Fruit fly (Drosophila melanogaster) whole organism, embryonic: ENCODE measurements around the gene Psn.

Experiments
- Antp ChIP-seq: fragments of 200-800 bp; sonication (Bioruptor generic); optimal IDR thresholded peaks from 3 replicates; lab custom pipeline; 2016; ENCODE audit warnings: missing biosample characterization, missing genetic modification characterization
- Bgb ChIP-seq: fragments of 200-800 bp; sonication (Bioruptor generic); IDR thresholded peaks from 2 replicates; pipeline ENCODE4 v1.3.6; 2022; ENCODE audit warnings: missing biosample characterization, missing genetic modification characterization; ENCODE audit not compliant: partially characterized antibody
- CG10565 ChIP-seq: fragments of 200-800 bp; sonication (Bioruptor generic); optimal IDR thresholded peaks from 3 replicates; lab custom pipeline; 2016; ENCODE audit warnings: missing biosample characterization, mild to moderate bottlenecking, missing genetic modification characterization
- CG12155 ChIP-seq: fragments of 200-800 bp; sonication (Bioruptor generic); optimal IDR thresholded peaks from 3 replicates; lab custom pipeline; 2016; ENCODE audit warnings: missing biosample characterization, missing genetic modification characterization
- CG18764 ChIP-seq: fragments of 200-800 bp; sonication (Bioruptor generic); optimal IDR thresholded peaks from 3 replicates; lab custom pipeline; 2016; ENCODE audit warnings: missing biosample characterization, missing genetic modification characterization
- CG2120 ChIP-seq: fragments of 200-800 bp; sonication (Bioruptor generic); optimal IDR thresholded peaks from 3 replicates; lab custom pipeline; 2016; ENCODE audit warnings: missing biosample characterization, missing genetic modification characterization
- CG30403 ChIP-seq: fragments of 200-800 bp; sonication (Bioruptor generic); optimal IDR thresholded peaks from 3 replicates; lab custom pipeline; 2016; ENCODE audit warnings: missing biosample characterization, missing genetic modification characterization
- CG31224 ChIP-seq: fragments of 200-800 bp; sonication (Bioruptor generic); IDR thresholded peaks from 2 replicates; pipeline ENCODE4 v1.3.6; 2022; ENCODE audit warnings: missing biosample characterization, missing genetic modification characterization
- CG31441 ChIP-seq: fragments of 200-800 bp; sonication (Bioruptor generic); IDR thresholded peaks from 2 replicates; pipeline ENCODE4 v1.3.6; 2022; ENCODE audit warnings: missing biosample characterization, missing genetic modification characterization
- CG33213 ChIP-seq: fragments of 200-800 bp; sonication (Bioruptor generic); optimal IDR thresholded peaks from 3 replicates; lab custom pipeline; 2016; ENCODE audit warnings: missing biosample characterization, missing genetic modification characterization
- CG42726 ChIP-seq: fragments of 200-800 bp; sonication (Bioruptor generic); IDR thresholded peaks from 2 replicates; pipeline ENCODE4 v1.3.6; 2022; ENCODE audit warnings: missing biosample characterization, missing genetic modification characterization; ENCODE audit not compliant: partially characterized antibody
- CG4404 ChIP-seq: fragments of 200-800 bp; sonication (Bioruptor generic); IDR thresholded peaks from 2 replicates; pipeline ENCODE4 v1.3.6; 2022; ENCODE audit warnings: missing biosample characterization, missing genetic modification characterization
- CG4617 ChIP-seq: fragments of 200-800 bp; sonication (Bioruptor generic); optimal IDR thresholded peaks from 3 replicates; lab custom pipeline; 2016; ENCODE audit warnings: missing biosample characterization, missing genetic modification characterization, borderline replicate concordance
- CG6791 ChIP-seq: fragments of 200-800 bp; sonication (Bioruptor generic); IDR thresholded peaks from 3 replicates; pipeline ENCODE4 v1.3.6; 2022; ENCODE audit warnings: missing biosample characterization, missing genetic modification characterization; ENCODE audit not compliant: partially characterized antibody
- CG7271 ChIP-seq: fragments of 200-800 bp; sonication (Bioruptor generic); optimal IDR thresholded peaks from 2 replicates; lab custom pipeline; 2018; ENCODE audit warnings: missing biosample characterization, mild to moderate bottlenecking, missing genetic modification characterization, moderate library complexity
- CG8478 ChIP-seq: fragments of >200 bp; optimal IDR thresholded peaks from 2 replicates; lab custom pipeline; 2018
- Chrac-16 ChIP-seq: fragments of 200-800 bp; sonication (Bioruptor generic); optimal IDR thresholded peaks from 3 replicates; lab custom pipeline; 2016; ENCODE audit warnings: missing biosample characterization, missing genetic modification characterization
- CrebB ChIP-seq: fragments of 200-800 bp; sonication (Bioruptor generic); optimal IDR thresholded peaks from 3 replicates; lab custom pipeline; 2018; ENCODE audit warnings: missing biosample characterization, mild to moderate bottlenecking, missing genetic modification characterization
- Doc3 ChIP-seq: fragments of 200-800 bp; sonication (Bioruptor generic); IDR thresholded peaks from 3 replicates; pipeline ENCODE4 v1.3.6; 2022; ENCODE audit warnings: missing biosample characterization, missing genetic modification characterization; ENCODE audit not compliant: partially characterized antibody
- Dp ChIP-seq: fragments of 200-800 bp; sonication (Bioruptor generic); optimal IDR thresholded peaks from 2 replicates; lab custom pipeline; 2018; ENCODE audit warnings: missing biosample characterization, mild to moderate bottlenecking, missing genetic modification characterization, moderate library complexity
- Ets97D ChIP-seq: fragments of 200-800 bp; sonication (Bioruptor generic); optimal IDR thresholded peaks from 3 replicates; lab custom pipeline; 2016; ENCODE audit warnings: missing biosample characterization, missing genetic modification characterization
- Hmx ChIP-seq: fragments of 200-800 bp; sonication (Bioruptor generic); optimal IDR thresholded peaks from 2 replicates; lab custom pipeline; 2016; ENCODE audit warnings: missing biosample characterization, missing genetic modification characterization
- Hr39 ChIP-seq: fragments of >200 bp; optimal IDR thresholded peaks from 2 replicates; lab custom pipeline; 2017
- MBD-R2 ChIP-seq: fragments of 200-800 bp; sonication (Bioruptor generic); IDR thresholded peaks from 2 replicates; pipeline ENCODE4 v1.3.6; 2022; ENCODE audit warnings: missing biosample characterization, missing genetic modification characterization
- PHDP ChIP-seq: fragments of 200-800 bp; sonication (Bioruptor generic); optimal IDR thresholded peaks from 3 replicates; lab custom pipeline; 2018; ENCODE audit warnings: missing biosample characterization, mild to moderate bottlenecking, missing genetic modification characterization, moderate library complexity
- Ravus ChIP-seq: fragments of 200-800 bp; sonication (Bioruptor generic); IDR thresholded peaks from 2 replicates; pipeline ENCODE4 v1.3.6; 2022; ENCODE audit warnings: missing biosample characterization, missing genetic modification characterization
- Scr ChIP-seq: fragments of 200-800 bp; sonication (Bioruptor generic); IDR thresholded peaks from 2 replicates; pipeline ENCODE4 v1.3.6; 2022; ENCODE audit warnings: missing biosample characterization, missing genetic modification characterization; ENCODE audit not compliant: partially characterized antibody
- Tbp ChIP-seq: fragments of >200 bp; optimal IDR thresholded peaks from 2 replicates; lab custom pipeline; 2018; ENCODE audit warnings: missing biosample characterization, missing genetic modification characterization
- al ChIP-seq: fragments of 200-800 bp; sonication (Bioruptor generic); IDR thresholded peaks from 2 replicates; pipeline ENCODE4 v1.3.6; 2022; ENCODE audit warnings: missing biosample characterization, missing genetic modification characterization
- cato ChIP-seq: fragments of 200-800 bp; sonication (Bioruptor generic); optimal IDR thresholded peaks from 2 replicates; lab custom pipeline; 2016; ENCODE audit warnings: missing biosample characterization, missing genetic modification characterization, borderline replicate concordance
- chn ChIP-seq: fragments of 200-800 bp; sonication (Bioruptor generic); optimal IDR thresholded peaks from 2 replicates; lab custom pipeline; 2016; ENCODE audit warnings: missing biosample characterization, missing genetic modification characterization
- danr ChIP-seq: fragments of 200-800 bp; sonication (Bioruptor generic); IDR thresholded peaks from 2 replicates; pipeline ENCODE4 v1.3.6; 2022; ENCODE audit warnings: missing biosample characterization, missing genetic modification characterization
- eyg ChIP-seq: fragments of 200-800 bp; sonication (Bioruptor generic); optimal IDR thresholded peaks from 3 replicates; lab custom pipeline; 2016; ENCODE audit warnings: missing biosample characterization, missing genetic modification characterization
- fd102C ChIP-seq: fragments of 200-800 bp; sonication (Bioruptor generic); optimal IDR thresholded peaks from 2 replicates; lab custom pipeline; 2018; ENCODE audit warnings: missing biosample characterization, mild to moderate bottlenecking, missing genetic modification characterization, moderate library complexity
- fd3F ChIP-seq: fragments of 200-800 bp; sonication (Bioruptor generic); optimal IDR thresholded peaks from 2 replicates; lab custom pipeline; 2018; ENCODE audit warnings: missing biosample characterization, mild to moderate bottlenecking, missing genetic modification characterization, moderate library complexity
- gsb ChIP-seq: fragments of 200-800 bp; sonication (Bioruptor generic); IDR thresholded peaks from 2 replicates; pipeline ENCODE4 v1.3.6; 2022; ENCODE audit warnings: missing biosample characterization, missing genetic modification characterization
- hth ChIP-seq: fragments of >200 bp; optimal IDR thresholded peaks from 2 replicates; lab custom pipeline; 2017; ENCODE audit warnings: inconsistent platforms
- oc ChIP-seq: fragments of 200-800 bp; sonication (Bioruptor generic); optimal IDR thresholded peaks from 2 replicates; lab custom pipeline; 2018; ENCODE audit warnings: missing biosample characterization, mild to moderate bottlenecking, missing genetic modification characterization, moderate library complexity
- odd ChIP-seq: fragments of 200-800 bp; sonication (Bioruptor generic); optimal IDR thresholded peaks from 2 replicates; lab custom pipeline; 2017; ENCODE audit warnings: missing biosample characterization, mild to moderate bottlenecking, missing genetic modification characterization
- org-1 ChIP-seq: fragments of 200-800 bp; sonication (Bioruptor generic); optimal IDR thresholded peaks from 2 replicates; lab custom pipeline; 2017; ENCODE audit warnings: missing biosample characterization, missing genetic modification characterization
- pb ChIP-seq: fragments of 200-800 bp; sonication (Bioruptor generic); optimal IDR thresholded peaks from 3 replicates; lab custom pipeline; 2016; ENCODE audit warnings: missing biosample characterization, missing genetic modification characterization
- sc ChIP-seq, 3 experiments: fragments of >200 bp in 2 of 3; fragments of 200-800 bp in 1 of 3; sonication (Bioruptor generic) in 1 of 3; optimal IDR thresholded peaks; 2 replicates in 2 of 3; 3 replicates in 1 of 3; lab custom pipeline; 2017; ENCODE audit warnings: mild to moderate bottlenecking in 1 of 3, missing biosample characterization in 1 of 3, missing genetic modification characterization in 1 of 3, missing genetic modification reagents in 1 of 3
- seq ChIP-seq: fragments of 200-800 bp; sonication (Bioruptor generic); IDR thresholded peaks from 2 replicates; pipeline ENCODE4 v1.3.6; 2022; ENCODE audit warnings: missing biosample characterization, missing genetic modification characterization
- sisA ChIP-seq: fragments of 200-800 bp; sonication (Bioruptor generic); IDR thresholded peaks from 2 replicates; pipeline ENCODE4 v1.3.6; 2022; ENCODE audit warnings: missing biosample characterization, missing genetic modification characterization
- sug ChIP-seq: fragments of 200-800 bp; optimal IDR thresholded peaks from 2 replicates; lab custom pipeline; 2019; ENCODE audit warnings: missing biosample characterization, mild to moderate bottlenecking, missing genetic modification characterization, moderate library complexity
- tup ChIP-seq: fragments of 200-800 bp; sonication (Bioruptor generic); optimal IDR thresholded peaks from 2 replicates; lab custom pipeline; 2016; ENCODE audit warnings: missing biosample characterization, mild to moderate bottlenecking, missing genetic modification characterization, moderate library complexity
- zen ChIP-seq: fragments of 200-800 bp; sonication (Bioruptor generic); optimal IDR thresholded peaks from 3 replicates; lab custom pipeline; 2018; ENCODE audit warnings: missing biosample characterization, mild to moderate bottlenecking, missing genetic modification characterization, moderate library complexity
- zen2 ChIP-seq: fragments of 200-800 bp; sonication (Bioruptor generic); IDR thresholded peaks from 3 replicates; pipeline ENCODE4 v1.3.6; 2022; ENCODE audit warnings: missing biosample characterization, missing genetic modification characterization; ENCODE audit not compliant: partially characterized antibody
- zfh2 ChIP-seq: fragments of 200-800 bp; sonication (Bioruptor generic); optimal IDR thresholded peaks from 2 replicates; lab custom pipeline; 2016; ENCODE audit warnings: missing biosample characterization, missing genetic modification characterization

The Psn gene

DNA sequence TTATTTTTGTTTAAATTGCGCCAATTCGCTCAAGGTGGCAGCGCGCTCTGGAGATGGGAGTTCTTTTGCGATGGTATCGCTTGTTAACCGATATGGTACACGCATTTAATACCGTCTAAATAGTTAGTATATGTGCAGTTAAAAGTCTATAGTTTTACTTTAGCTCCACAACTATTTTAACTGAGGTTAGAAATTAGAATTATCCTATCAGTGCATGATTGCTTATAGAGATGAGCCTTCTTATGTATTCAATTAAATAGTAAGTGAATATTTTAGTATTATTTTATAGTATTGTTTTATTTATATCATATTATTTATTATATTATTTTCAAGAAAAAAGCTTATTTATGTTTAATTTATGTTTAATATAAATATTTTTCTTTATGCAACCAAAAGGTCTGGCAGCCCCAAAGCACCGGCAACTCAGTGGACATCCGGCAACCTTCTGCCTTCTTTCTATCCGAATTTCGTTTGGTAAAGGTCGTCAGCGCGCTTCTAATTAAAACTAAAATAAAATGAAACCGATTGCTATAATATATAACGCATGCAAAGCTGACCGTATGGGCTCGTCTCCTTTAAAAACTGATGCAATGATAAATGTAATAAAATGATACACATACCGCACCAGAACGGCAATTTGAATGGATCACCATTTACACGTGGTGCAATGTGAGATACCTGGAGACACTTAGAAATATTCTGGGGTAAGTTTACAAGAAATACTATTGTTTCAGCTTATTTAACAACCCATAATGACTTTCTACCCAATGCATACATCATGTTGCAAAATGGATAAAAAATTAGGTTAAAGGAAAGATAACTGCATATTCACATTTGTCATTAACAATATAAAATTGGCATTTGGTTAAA is 20.8 kb downstream of the Psn start, which contains the start of gene CG5199 (continued):
- TF ChIP-seq sug (tag; lab: Kevin White, UChicago) (peak; percentile 57), CG31441 (GFP tag; lab: Robert Waterston, UW) (peak; percentile 79), zfh2 (GFP tag; lab: Kevin White, UChicago) (peak; percentile 53), sisA (GFP tag; lab: Robert Waterston, UW) (peak; percentile 49), CG10565 (no peak), odd (GFP tag; lab: Kevin White, UChicago) (peak; percentile 48), CG6791 (GFP tag; lab: Robert Waterston, UW) (peak; percentile 75), Doc3 (peak; percentile 77), fd3F (GFP tag; lab: Kevin White, UChicago) (peak; percentile 55), CG8478 (no peak), seq (GFP tag; lab: Robert Waterston, UW) (no peak; the same call in 1 of the 2 replicates), tup (peak; percentile 7), Scr (peak; percentile 89), MBD-R2 (GFP tag; lab: Robert Waterston, UW) (no peak; the same call in 1 of the 2 replicates), CG4404 (GFP tag; lab: Robert Waterston, UW) (peak; percentile 69; the same call in 1 of the 2 replicates), al (GFP tag; lab: Robert Waterston, UW) (0 out of 2 replicates have a peak, but pooled peaks have one; percentile 11), CG42726 (GFP tag; lab: Robert Waterston, UW) (peak; percentile 86), CG31224 (GFP tag; lab: Robert Waterston, UW) (peak; percentile 42; the same call in 1 of the 2 replicates), Hmx (GFP tag; lab: Kevin White, UChicago) (no peak), Antp (peak; percentile 49), CG2120 (GFP tag; lab: Kevin White, UChicago) (peak; percentile 62), danr (peak; percentile 41; the same call in 1 of the 2 replicates), Ets97D (GFP tag; lab: Kevin White, UChicago) (peak; percentile 40), CG4617 (peak; percentile 48), org-1 (no peak), Hr39 (lab: Kevin White, UChicago) (no peak), cato (GFP tag; lab: Kevin White, UChicago) (peak; percentile 27), CrebB (no peak), chn (GFP tag; lab: Kevin White, UChicago) (no peak), sc (optimal IDR thresholded peaks at IDR 0.05; lab: Kevin White, UChicago) (no peak), sc (GFP tag; optimal IDR thresholded peaks at IDR 0.05; lab: Kevin White, UChicago) (peak; percentile 51), CG18764 (GFP tag; lab: Kevin White, UChicago) (no peak), zen2 (GFP tag; lab: Robert Waterston, UW) (peak; percentile 52; the same call in 1 of the 3 replicates), hth (no peak), PHDP (peak; percentile 62), Ravus (GFP tag; lab: Robert Waterston, UW) (peak; percentile 5; the same call in 1 of the 2 replicates), Dp (GFP tag; lab: Kevin White, UChicago) (peak; percentile 62), Bgb (GFP tag; lab: Robert Waterston, UW) (peak; percentile 75), oc (no peak), CG33213 (GFP tag; lab: Kevin White, UChicago) (peak; percentile 12), Chrac-16 (GFP tag; lab: Kevin White, UChicago) (peak; percentile 72), Tbp (GFP tag; lab: Kevin White, UChicago) (peak; percentile 31), eyg (GFP tag; lab: Kevin White, UChicago) (no peak), gsb (GFP tag; lab: Robert Waterston, UW) (peak; percentile 44; the same call in 1 of the 2 replicates), CG12155 (peak; percentile 58), pb (GFP tag; lab: Kevin White, UChicago) (no peak), CG7271 (tag; lab: Kevin White, UChicago) (no peak), CG30403 (peak; percentile 83), zen (peak; percentile 60), fd102C (GFP tag; lab: Kevin White, UChicago) (no peak)
